Fruit fly (Drosophila melanogaster): ENCODE data around the gene Coprox.

- TF ChIP-seq CG8478 (optimal IDR thresholded peaks at IDR 0.05) = no peak
- no peak for TF ChIP-seq Dll (optimal IDR thresholded peaks at IDR 0.05)
These were observed 26.9 kb downstream of the Coprox start for dm6 chr2L:6991085-6991484.

Measured in whole organism.